Fruit fly (Drosophila melanogaster): ENCODE data around the gene Oga.

Oga gene

dm6 chr3R:21218733-21219165 is at the start of gene Oga, which contains the start of gene Smyd5:
TSS of gene Oga (plus strand) at chr3R:21219077.
TSS of gene Smyd5 (minus strand) at chr3R:21218791.
- TF ChIP-seq psq (optimal IDR thresholded peaks at IDR 0.05) (no peak), Sin3A (optimal IDR thresholded peaks at IDR 0.05) (no peak), insv (optimal IDR thresholded peaks at IDR 0.05) (no peak), ttk (optimal IDR thresholded peaks at IDR 0.05) (no peak), h (optimal IDR thresholded peaks at IDR 0.05) (no peak), Myc (optimal IDR thresholded peaks at IDR 0.05) (no peak)

dm6 chr3R:21169525-21170149 is 49.2 kb upstream of the Oga start:
- TF ChIP-seq Sin3A (optimal IDR thresholded peaks at IDR 0.05) (no peak), h (optimal IDR thresholded peaks at IDR 0.05) (no peak), psq (optimal IDR thresholded peaks at IDR 0.05) (no peak), ttk (optimal IDR thresholded peaks at IDR 0.05) (no peak), Myc (optimal IDR thresholded peaks at IDR 0.05) (no peak), insv (optimal IDR thresholded peaks at IDR 0.05) (no peak)

- TF ChIP-seq Myc (optimal IDR thresholded peaks at IDR 0.05) (no peak), h (optimal IDR thresholded peaks at IDR 0.05) (no peak), insv (optimal IDR thresholded peaks at IDR 0.05) (no peak), ttk (optimal IDR thresholded peaks at IDR 0.05) (no peak), Sin3A (optimal IDR thresholded peaks at IDR 0.05) (no peak), psq (optimal IDR thresholded peaks at IDR 0.05) (no peak)
These were observed 42.2 kb upstream of the Oga start for dm6 chr3R:21176663-21177145.

- TF ChIP-seq h (optimal IDR thresholded peaks at IDR 0.05) (no peak), psq (optimal IDR thresholded peaks at IDR 0.05) (no peak), ttk (optimal IDR thresholded peaks at IDR 0.05) (no peak), Sin3A (optimal IDR thresholded peaks at IDR 0.05) (no peak), Myc (optimal IDR thresholded peaks at IDR 0.05) (no peak), insv (optimal IDR thresholded peaks at IDR 0.05) (no peak)
These were observed 39.1 kb upstream of the Oga start for dm6 chr3R:21179592-21180390.

- TF ChIP-seq Sin3A (optimal IDR thresholded peaks at IDR 0.05): no peak
- no peak for TF ChIP-seq Myc (optimal IDR thresholded peaks at IDR 0.05)
These were observed 38.5 kb upstream of the Oga start for dm6 chr3R:21180391-21180796.

- TF ChIP-seq h (optimal IDR thresholded peaks at IDR 0.05): no peak
- TF ChIP-seq ttk (optimal IDR thresholded peaks at IDR 0.05): no peak
- TF ChIP-seq Myc (optimal IDR thresholded peaks at IDR 0.05): no peak
- TF ChIP-seq psq (optimal IDR thresholded peaks at IDR 0.05): no peak
- TF ChIP-seq insv (optimal IDR thresholded peaks at IDR 0.05): no peak
These were observed 36.9 kb upstream of the Oga start for dm6 chr3R:21181957-21182356.

- TF ChIP-seq insv (optimal IDR thresholded peaks at IDR 0.05) (no peak), h (optimal IDR thresholded peaks at IDR 0.05) (peak; percentile 78)
These were observed 34.3 kb upstream of the Oga start for dm6 chr3R:21184373-21185132.

dm6 chr3R:21185655-21186054 is 33.2 kb upstream of the Oga start:
- TF ChIP-seq Myc (optimal IDR thresholded peaks at IDR 0.05): no peak
- TF ChIP-seq Sin3A (optimal IDR thresholded peaks at IDR 0.05): no peak
- TF ChIP-seq ttk (optimal IDR thresholded peaks at IDR 0.05): no peak
- no peak for TF ChIP-seq h (optimal IDR thresholded peaks at IDR 0.05)
- no peak for TF ChIP-seq insv (optimal IDR thresholded peaks at IDR 0.05)
- no peak for TF ChIP-seq psq (optimal IDR thresholded peaks at IDR 0.05)

- no peak for TF ChIP-seq ttk (optimal IDR thresholded peaks at IDR 0.05)
- TF ChIP-seq Sin3A (optimal IDR thresholded peaks at IDR 0.05): no peak
- no peak for TF ChIP-seq psq (optimal IDR thresholded peaks at IDR 0.05)
- TF ChIP-seq Myc (optimal IDR thresholded peaks at IDR 0.05): no peak
- no peak for TF ChIP-seq insv (optimal IDR thresholded peaks at IDR 0.05)
- no peak for TF ChIP-seq h (optimal IDR thresholded peaks at IDR 0.05)
These were observed 32.1 kb upstream of the Oga start for dm6 chr3R:21186606-21187393.

- no peak for TF ChIP-seq insv (optimal IDR thresholded peaks at IDR 0.05)
- no peak for TF ChIP-seq psq (optimal IDR thresholded peaks at IDR 0.05)
- TF ChIP-seq h (optimal IDR thresholded peaks at IDR 0.05): no peak
- no peak for TF ChIP-seq ttk (optimal IDR thresholded peaks at IDR 0.05)
These were observed 31.2 kb upstream of the Oga start for dm6 chr3R:21187394-21188392.
